Worm (Caenorhabditis elegans) whole organism, L2 larva: ENCODE results near the gene T28H10.1.

Experiments
- C34F6.9 ChIP-seq: fragments of 150-350 bp; optimal IDR thresholded peaks from 2 replicates; lab custom pipeline; 2014; ENCODE audit warnings: missing biosample characterization, missing genetic modification characterization
- F13H6.1 ChIP-seq: sonication (generic microtip); optimal IDR thresholded peaks from 2 replicates; lab custom pipeline; 2016; ENCODE audit warnings: missing genetic modification characterization, missing compliant biosample characterization
- R02D3.7 ChIP-seq: fragments of 150-350 bp; optimal IDR thresholded peaks from 2 replicates; lab custom pipeline; 2014; ENCODE audit warnings: missing biosample characterization, missing genetic modification characterization
- Y55F3AM.14 ChIP-seq: fragments of 200-800 bp; sonication (Bioruptor generic); optimal IDR thresholded peaks from 2 replicates; lab custom pipeline; 2018; ENCODE audit warnings: mild to moderate bottlenecking, missing genetic modification characterization, missing compliant biosample characterization
- aly-2 ChIP-seq: fragments of 150-350 bp; optimal IDR thresholded peaks from 2 replicates; lab custom pipeline; 2014; ENCODE audit warnings: missing biosample characterization, missing genetic modification characterization
- ama-1 ChIP-seq: fragments of 150-350 bp; optimal IDR thresholded peaks from 2 replicates; lab custom pipeline; 2018; ENCODE audit warnings: inconsistent platforms
- blmp-1 ChIP-seq: sonication (generic microtip); optimal IDR thresholded peaks from 2 replicates; lab custom pipeline; 2017; ENCODE audit warnings: missing genetic modification characterization, mild to moderate bottlenecking, missing compliant biosample characterization, antibody characterized with exemption, moderate library complexity; ENCODE audit not compliant: insufficient read depth
- ceh-16 ChIP-seq: fragments of 150-350 bp; optimal IDR thresholded peaks from 2 replicates; lab custom pipeline; 2014; ENCODE audit warnings: missing biosample characterization, missing genetic modification characterization
- ceh-82 ChIP-seq: fragments of 150-350 bp; optimal IDR thresholded peaks from 2 replicates; lab custom pipeline; 2014; ENCODE audit warnings: missing biosample characterization, missing genetic modification characterization
- crh-2 ChIP-seq: sonication (generic microtip); optimal IDR thresholded peaks from 2 replicates; lab custom pipeline; 2017; ENCODE audit warnings: missing biosample characterization, missing genetic modification characterization
- egl-27 ChIP-seq: sonication (generic microtip); optimal IDR thresholded peaks from 3 replicates; lab custom pipeline; 2017; ENCODE audit warnings: missing biosample characterization, missing genetic modification reagents, missing genetic modification characterization
- elt-1 ChIP-seq: fragments of 150-350 bp; optimal IDR thresholded peaks from 2 replicates; lab custom pipeline; 2014; ENCODE audit warnings: missing biosample characterization, missing genetic modification characterization
- elt-3 ChIP-seq: sonication (generic microtip); optimal IDR thresholded peaks from 2 replicates; lab custom pipeline; 2017; ENCODE audit warnings: missing biosample characterization, missing genetic modification characterization
- fos-1 ChIP-seq: fragments of 150-350 bp; optimal IDR thresholded peaks from 2 replicates; lab custom pipeline; 2014; ENCODE audit warnings: missing biosample characterization, missing genetic modification characterization
- gmeb-1 ChIP-seq: fragments of 150-350 bp; optimal IDR thresholded peaks from 2 replicates; lab custom pipeline; 2014; ENCODE audit warnings: missing biosample characterization, missing genetic modification characterization
- lin-11 ChIP-seq: fragments of 150-350 bp; sonication (generic microtip); optimal IDR thresholded peaks from 2 replicates; lab custom pipeline; 2014; ENCODE audit warnings: missing biosample characterization, missing genetic modification characterization, inconsistent platforms, mixed read lengths
- lin-13 ChIP-seq: fragments of 150-350 bp; optimal IDR thresholded peaks from 2 replicates; lab custom pipeline; 2014; ENCODE audit warnings: missing biosample characterization, missing genetic modification reagents, missing genetic modification characterization
- lsy-2 ChIP-seq, 2 experiments: fragments of 150-350 bp in 1 of 2; sonication (generic microtip) in 1 of 2; optimal IDR thresholded peaks; 2 replicates each; lab custom pipeline; 2014 to 2017; ENCODE audit warnings: missing biosample characterization in 2 of 2, missing genetic modification characterization in 2 of 2
- mab-5 ChIP-seq: fragments of 150-350 bp; optimal IDR thresholded peaks from 2 replicates; lab custom pipeline; 2014; ENCODE audit warnings: missing biosample characterization, missing genetic modification characterization
- mbf-1 ChIP-seq: sonication (generic microtip); optimal IDR thresholded peaks from 2 replicates; lab custom pipeline; 2017; ENCODE audit warnings: missing biosample characterization, missing genetic modification characterization
- mdl-1 ChIP-seq, 2 experiments: fragments of 150-350 bp in 1 of 2; sonication (generic microtip) in 1 of 2; optimal IDR thresholded peaks; 2 replicates each; lab custom pipeline; 2017; ENCODE audit warnings: missing biosample characterization in 2 of 2, missing genetic modification characterization in 2 of 2
- nhr-10 ChIP-seq: sonication (generic microtip); optimal IDR thresholded peaks from 2 replicates; lab custom pipeline; 2017; ENCODE audit warnings: missing biosample characterization, missing genetic modification characterization
- nhr-11 ChIP-seq: fragments of 150-350 bp; optimal IDR thresholded peaks from 2 replicates; lab custom pipeline; 2014; ENCODE audit warnings: missing biosample characterization, missing genetic modification characterization
- nhr-12 ChIP-seq: fragments of 150-350 bp; optimal IDR thresholded peaks from 2 replicates; lab custom pipeline; 2014; ENCODE audit warnings: missing biosample characterization, missing genetic modification characterization
- nhr-129 ChIP-seq: fragments of 150-350 bp; optimal IDR thresholded peaks from 2 replicates; lab custom pipeline; 2014; ENCODE audit warnings: missing biosample characterization, missing genetic modification characterization
- nhr-21 ChIP-seq: fragments of 150-350 bp; optimal IDR thresholded peaks from 2 replicates; lab custom pipeline; 2014; ENCODE audit warnings: missing biosample characterization, missing genetic modification characterization
- nhr-23 ChIP-seq: fragments of 150-350 bp; optimal IDR thresholded peaks from 2 replicates; lab custom pipeline; 2014; ENCODE audit warnings: missing biosample characterization, missing genetic modification reagents, missing genetic modification characterization
- nhr-25 ChIP-seq: fragments of 150-350 bp; sonication (generic microtip); optimal IDR thresholded peaks from 3 replicates; lab custom pipeline; 2014; ENCODE audit warnings: missing biosample characterization, missing genetic modification characterization
- nhr-6 ChIP-seq: fragments of 150-350 bp; optimal IDR thresholded peaks from 2 replicates; lab custom pipeline; 2014; ENCODE audit warnings: missing biosample characterization, missing genetic modification characterization
- nhr-77 ChIP-seq: fragments of 150-350 bp; optimal IDR thresholded peaks from 2 replicates; lab custom pipeline; 2014; ENCODE audit warnings: missing biosample characterization, missing genetic modification characterization
- peb-1 ChIP-seq: fragments of 150-350 bp; optimal IDR thresholded peaks from 2 replicates; lab custom pipeline; 2014; ENCODE audit warnings: missing biosample characterization, missing genetic modification characterization
- sem-4 ChIP-seq: fragments of 150-350 bp; optimal IDR thresholded peaks from 2 replicates; lab custom pipeline; 2014; ENCODE audit warnings: missing biosample characterization, missing genetic modification reagents, missing genetic modification characterization
- skn-1 ChIP-seq: sonication (generic microtip); optimal IDR thresholded peaks from 2 replicates; lab custom pipeline; 2017; ENCODE audit warnings: missing biosample characterization, missing genetic modification characterization
- sma-3 ChIP-seq: sonication (generic microtip); optimal IDR thresholded peaks from 2 replicates; lab custom pipeline; 2016; ENCODE audit warnings: missing genetic modification reagents, missing genetic modification characterization, missing compliant biosample characterization
- sma-9 ChIP-seq, 2 experiments: fragments of 150-350 bp in 1 of 2; sonication (generic microtip) in 1 of 2; optimal IDR thresholded peaks; 2 replicates each; lab custom pipeline; 2014 to 2016; ENCODE audit warnings: missing genetic modification characterization in 2 of 2, mild to moderate bottlenecking in 1 of 2, missing biosample characterization in 1 of 2, missing compliant biosample characterization in 1 of 2, missing genetic modification reagents in 1 of 2, moderate library complexity in 1 of 2
- snpc-4 ChIP-seq: fragments of 150-350 bp; optimal IDR thresholded peaks from 2 replicates; lab custom pipeline; 2014; ENCODE audit warnings: missing biosample characterization, missing genetic modification characterization
- unc-55 ChIP-seq: fragments of 150-350 bp; sonication (generic microtip); optimal IDR thresholded peaks from 3 replicates; lab custom pipeline; 2014; ENCODE audit warnings: missing biosample characterization, missing genetic modification reagents, missing genetic modification characterization
- unc-62 ChIP-seq: fragments of 150-350 bp; optimal IDR thresholded peaks from 2 replicates; lab custom pipeline; 2014; ENCODE audit warnings: missing biosample characterization, missing genetic modification reagents, missing genetic modification characterization
- ztf-1 ChIP-seq: fragments of 200-800 bp; sonication (Bioruptor generic); conservative IDR thresholded peaks from 2 replicates; pipeline ENCODE4 v1.3.6; 2022; ENCODE audit warnings: missing genetic modification characterization, missing compliant biosample characterization
- ztf-11 ChIP-seq: sonication (generic microtip); optimal IDR thresholded peaks from 2 replicates; lab custom pipeline; 2017; ENCODE audit warnings: missing biosample characterization, missing genetic modification characterization
- ztf-4 ChIP-seq: fragments of 150-350 bp; optimal IDR thresholded peaks from 2 replicates; lab custom pipeline; 2014; ENCODE audit warnings: missing biosample characterization, missing genetic modification characterization

T28H10.1 gene

DNA sequence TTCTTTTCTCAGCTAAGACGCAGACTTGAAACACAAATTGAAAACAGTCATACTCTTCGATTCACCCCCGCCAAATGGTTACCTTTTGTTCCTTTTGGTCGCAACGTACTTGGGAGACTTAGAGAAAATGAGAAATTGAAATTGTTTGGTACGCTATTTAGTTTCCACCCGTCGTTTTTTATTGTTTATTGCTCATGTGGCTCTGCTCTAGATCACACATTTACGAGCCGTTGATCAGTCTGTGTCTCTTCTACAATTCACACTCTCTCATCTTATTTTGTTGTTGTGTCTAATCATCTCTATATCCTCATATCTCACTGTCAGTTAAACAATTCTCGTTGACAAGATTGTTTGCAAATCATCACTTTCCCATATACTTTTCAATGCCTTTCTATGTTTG lies 15.6 kb upstream of the T28H10.1 start:
- TF ChIP-seq nhr-10 (tag; lab: Kevin White, UChicago) (no peak), nhr-129 (peak; percentile 44), ztf-11 (no peak), sma-9 (GFP tag; optimal IDR thresholded peaks at IDR 0.05; lab: Kevin White, UChicago) (peak; percentile 19), sma-9 (tag; optimal IDR thresholded peaks at IDR 0.05; lab: Kevin White, UChicago) (no peak), egl-27 (tag; lab: Kevin White, UChicago) (no peak)
- TF ChIP-seq, all 48 proteins: peak for 2

DNA sequence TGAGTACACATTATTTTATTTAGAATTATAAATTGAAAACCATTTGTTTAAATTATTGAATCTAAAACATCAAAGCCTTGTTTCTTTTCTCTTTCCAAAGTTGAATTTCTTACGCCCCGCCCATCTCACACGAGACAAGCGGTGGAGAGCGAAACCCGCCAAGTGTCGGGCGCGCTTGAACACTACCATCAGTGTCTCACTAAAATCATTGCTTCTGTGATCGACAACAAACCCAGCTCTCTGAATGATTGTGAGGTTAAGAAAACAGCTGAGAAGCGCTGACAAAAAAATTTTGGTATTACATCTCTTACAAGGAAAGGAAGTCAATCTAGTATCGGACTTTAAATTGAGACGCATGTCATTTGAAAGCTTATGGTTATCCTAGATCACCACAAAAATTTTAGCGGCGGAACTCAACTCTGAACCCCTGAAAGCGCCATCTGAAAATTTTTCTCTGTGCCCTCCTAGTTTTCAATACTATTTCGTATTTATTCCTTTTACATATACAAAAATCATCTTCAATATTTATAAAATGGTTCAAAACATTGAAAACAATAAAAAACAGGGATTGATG lies 12.4 kb upstream of the T28H10.1 start:
- TF ChIP-seq ceh-16: peak; percentile 71
- TF ChIP-seq fos-1 (tag; lab: Kevin White, UChicago): peak; percentile 57
- peak; percentile 33 for TF ChIP-seq R02D3.7 (tag; lab: Kevin White, UChicago)
- peak; percentile 45 for TF ChIP-seq egl-27 (tag; lab: Kevin White, UChicago)
- no peak for TF ChIP-seq unc-55 (GFP tag; lab: Kevin White, UChicago)
- TF ChIP-seq nhr-129: peak; percentile 59
- no peak for TF ChIP-seq elt-1
- peak; percentile 75 for TF ChIP-seq F13H6.1 (tag; lab: Kevin White, UChicago)
- peak; percentile 86 for TF ChIP-seq ama-1 (lab: Kevin White, UChicago)
- TF ChIP-seq nhr-23: no peak
- peak; percentile 73 for TF ChIP-seq ztf-4 (tag; lab: Kevin White, UChicago)
- no peak for TF ChIP-seq elt-3 (tag; lab: Kevin White, UChicago)
- TF ChIP-seq gmeb-1 (tag; lab: Kevin White, UChicago): peak; percentile 81
- peak; percentile 61 to 71 for TF ChIP-seq lsy-2 (tag; optimal IDR thresholded peaks at IDR 0.05; lab: Kevin White, UChicago)
- TF ChIP-seq snpc-4 (tag; lab: Kevin White, UChicago): peak; percentile 99
- TF ChIP-seq mdl-1 (tag; optimal IDR thresholded peaks at IDR 0.05; lab: Kevin White, UChicago): peak; percentile 50 to 83
- peak; percentile 85 for TF ChIP-seq sma-3 (GFP tag; lab: Kevin White, UChicago)
- TF ChIP-seq nhr-25: peak; percentile 70
- peak; percentile 17 for TF ChIP-seq unc-62 (GFP tag; lab: Kevin White, UChicago)
- peak; percentile 27 for TF ChIP-seq nhr-10 (tag; lab: Kevin White, UChicago)
- TF ChIP-seq nhr-6 (tag; lab: Kevin White, UChicago): no peak
- TF ChIP-seq sma-9 (GFP tag; optimal IDR thresholded peaks at IDR 0.05; lab: Kevin White, UChicago): peak; percentile 86
- TF ChIP-seq sma-9 (tag; optimal IDR thresholded peaks at IDR 0.05; lab: Kevin White, UChicago): no peak
- TF ChIP-seq lin-13: peak; percentile 81
- TF ChIP-seq crh-2: peak; percentile 60
- TF ChIP-seq nhr-21 (tag; lab: Kevin White, UChicago): peak; percentile 70

DNA sequence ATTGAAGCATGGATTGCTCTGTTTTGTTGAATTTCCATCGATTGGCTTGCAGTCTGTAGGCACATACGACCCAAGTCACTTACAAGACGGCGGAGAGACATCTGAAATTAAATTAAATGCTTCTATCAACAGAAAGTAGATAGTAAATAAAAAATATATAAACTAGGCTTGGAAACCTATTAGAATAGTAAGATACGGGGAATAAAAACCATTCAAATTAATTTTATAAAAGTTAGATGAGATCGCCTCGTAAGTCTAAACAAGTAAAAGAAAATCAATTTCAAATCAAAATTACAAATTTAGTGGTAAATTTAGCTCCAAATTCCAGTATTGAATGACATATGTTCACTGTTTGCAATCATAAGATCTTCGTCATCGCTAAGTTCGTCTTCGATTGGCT lies 9.1 kb upstream of the T28H10.1 start, which contains the start of gene mrps-11:
Gene mrps-11, minus strand, starts transcription at position 101 of the 400 bp plus-strand sequence.
- no peak for TF ChIP-seq R02D3.7 (tag; lab: Kevin White, UChicago)
- no peak for TF ChIP-seq mbf-1 (tag; lab: Kevin White, UChicago)
- no peak for TF ChIP-seq nhr-11 (tag; lab: Kevin White, UChicago)
- no peak for TF ChIP-seq mdl-1 (tag; optimal IDR thresholded peaks at IDR 0.05; lab: Kevin White, UChicago)
- TF ChIP-seq lin-13: no peak
- no peak for TF ChIP-seq aly-2 (tag; lab: Kevin White, UChicago)
- TF ChIP-seq sma-3 (GFP tag; lab: Kevin White, UChicago): no peak
- no peak for TF ChIP-seq mab-5 (tag; lab: Kevin White, UChicago)
- no peak for TF ChIP-seq nhr-25
- TF ChIP-seq sem-4 (tag; lab: Kevin White, UChicago): no peak
- TF ChIP-seq fos-1 (tag; lab: Kevin White, UChicago): no peak
- no peak for TF ChIP-seq ceh-82 (tag; lab: Kevin White, UChicago)
- no peak for TF ChIP-seq lsy-2 (tag; optimal IDR thresholded peaks at IDR 0.05; lab: Kevin White, UChicago)
- no peak for TF ChIP-seq nhr-6 (tag; lab: Kevin White, UChicago)
- no peak for TF ChIP-seq nhr-21 (tag; lab: Kevin White, UChicago)
- TF ChIP-seq nhr-10 (tag; lab: Kevin White, UChicago): no peak
- no peak for TF ChIP-seq skn-1 (tag; lab: Kevin White, UChicago)
- TF ChIP-seq Y55F3AM.14: no peak
- TF ChIP-seq unc-55 (GFP tag; lab: Kevin White, UChicago): no peak

DNA sequence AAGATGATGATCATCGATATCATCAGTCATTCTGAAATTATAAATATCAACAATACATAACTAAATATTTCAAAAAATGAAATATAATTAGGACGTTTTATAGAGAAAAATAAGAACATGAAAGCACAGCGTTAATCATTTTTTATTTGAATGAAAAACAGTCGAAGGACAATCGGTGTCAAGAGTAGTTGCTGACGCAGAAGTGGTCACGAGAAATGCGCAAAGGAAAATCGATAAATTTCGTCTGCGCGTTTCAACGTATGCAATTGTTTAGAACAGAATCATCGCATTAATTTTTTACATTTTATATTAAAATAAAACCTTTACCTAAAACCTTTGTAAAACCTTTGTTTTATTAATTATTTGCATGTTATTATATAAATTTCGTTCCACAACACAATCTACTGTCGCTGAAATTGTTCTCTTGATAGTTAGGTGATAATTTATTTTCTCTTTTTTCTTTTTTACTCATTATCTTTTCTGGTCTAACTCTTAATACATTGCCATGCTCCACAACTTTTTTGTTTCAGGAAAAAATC lies 5.8 kb upstream of the T28H10.1 start, which contains the start of the genes W04D2.4 and rbm-25:
Gene W04D2.4, minus strand, starts transcription at position 31 of the 539 bp plus-strand sequence.
Gene rbm-25, plus strand, starts transcription at position 489 of the 539 bp plus-strand sequence.
- TF ChIP-seq lin-13 (peak; percentile 57), lsy-2 (tag; optimal IDR thresholded peaks at IDR 0.05; lab: Kevin White, UChicago) (peak; percentile 87 to 92), nhr-12 (no peak), nhr-77 (tag; lab: Kevin White, UChicago) (no peak), ztf-4 (tag; lab: Kevin White, UChicago) (peak; percentile 35), nhr-11 (tag; lab: Kevin White, UChicago) (no peak), blmp-1 (tag; lab: Kevin White, UChicago) (no peak), ceh-82 (tag; lab: Kevin White, UChicago) (no peak), lin-11 (tag; lab: Kevin White, UChicago) (no peak), skn-1 (tag; lab: Kevin White, UChicago) (no peak), elt-3 (tag; lab: Kevin White, UChicago) (no peak), nhr-6 (tag; lab: Kevin White, UChicago) (no peak), peb-1 (no peak), ztf-1 (GFP tag; lab: Robert Waterston, UW) (no peak), unc-62 (GFP tag; lab: Kevin White, UChicago) (no peak), C34F6.9 (tag; lab: Kevin White, UChicago) (peak; percentile 96), mdl-1 (tag; optimal IDR thresholded peaks at IDR 0.05; lab: Kevin White, UChicago) (no peak), sma-3 (GFP tag; lab: Kevin White, UChicago) (peak; percentile 60), ama-1 (lab: Kevin White, UChicago) (peak; percentile 29), R02D3.7 (tag; lab: Kevin White, UChicago) (peak; percentile 28), egl-27 (tag; lab: Kevin White, UChicago) (peak; percentile 66), snpc-4 (tag; lab: Kevin White, UChicago) (peak; percentile 88), crh-2 (peak; percentile 87), elt-1 (no peak), gmeb-1 (tag; lab: Kevin White, UChicago) (peak; percentile 87), ztf-11 (no peak)
